Worm (Caenorhabditis elegans) whole organism, L2 larva: ENCODE measurements around the gene atf-7.

Source experiments
- C34F6.9 ChIP-seq: fragments of 150-350 bp; optimal IDR thresholded peaks from 2 replicates; lab custom pipeline; 2014; ENCODE audit warnings: missing biosample characterization, missing genetic modification characterization
- F13H6.1 ChIP-seq: sonication (generic microtip); optimal IDR thresholded peaks from 2 replicates; lab custom pipeline; 2016; ENCODE audit warnings: missing genetic modification characterization, missing compliant biosample characterization
- Y55F3AM.14 ChIP-seq: fragments of 200-800 bp; sonication (Bioruptor generic); optimal IDR thresholded peaks from 2 replicates; lab custom pipeline; 2018; ENCODE audit warnings: mild to moderate bottlenecking, missing genetic modification characterization, missing compliant biosample characterization
- alr-1 ChIP-seq: fragments of 150-350 bp; optimal IDR thresholded peaks from 2 replicates; lab custom pipeline; 2014; ENCODE audit warnings: missing biosample characterization, missing genetic modification characterization
- aly-2 ChIP-seq: fragments of 150-350 bp; optimal IDR thresholded peaks from 2 replicates; lab custom pipeline; 2014; ENCODE audit warnings: missing biosample characterization, missing genetic modification characterization
- ama-1 ChIP-seq: fragments of 150-350 bp; optimal IDR thresholded peaks from 2 replicates; lab custom pipeline; 2018; ENCODE audit warnings: inconsistent platforms
- blmp-1 ChIP-seq: sonication (generic microtip); optimal IDR thresholded peaks from 2 replicates; lab custom pipeline; 2017; ENCODE audit warnings: missing genetic modification characterization, mild to moderate bottlenecking, missing compliant biosample characterization, antibody characterized with exemption, moderate library complexity; ENCODE audit not compliant: insufficient read depth
- ceh-82 ChIP-seq: fragments of 150-350 bp; optimal IDR thresholded peaks from 2 replicates; lab custom pipeline; 2014; ENCODE audit warnings: missing biosample characterization, missing genetic modification characterization
- dmd-4 ChIP-seq: sonication (generic microtip); optimal IDR thresholded peaks from 2 replicates; lab custom pipeline; 2017; ENCODE audit warnings: missing biosample characterization, missing genetic modification characterization
- egl-27 ChIP-seq: sonication (generic microtip); optimal IDR thresholded peaks from 3 replicates; lab custom pipeline; 2017; ENCODE audit warnings: missing biosample characterization, missing genetic modification reagents, missing genetic modification characterization
- elt-1 ChIP-seq: fragments of 150-350 bp; optimal IDR thresholded peaks from 2 replicates; lab custom pipeline; 2014; ENCODE audit warnings: missing biosample characterization, missing genetic modification characterization
- fos-1 ChIP-seq: fragments of 150-350 bp; optimal IDR thresholded peaks from 2 replicates; lab custom pipeline; 2014; ENCODE audit warnings: missing biosample characterization, missing genetic modification characterization
- lin-11 ChIP-seq: fragments of 150-350 bp; sonication (generic microtip); optimal IDR thresholded peaks from 2 replicates; lab custom pipeline; 2014; ENCODE audit warnings: missing biosample characterization, missing genetic modification characterization, inconsistent platforms, mixed read lengths
- lin-39 ChIP-seq: fragments of 150-350 bp; optimal IDR thresholded peaks from 2 replicates; lab custom pipeline; 2014; ENCODE audit warnings: missing biosample characterization, missing genetic modification reagents, missing genetic modification characterization
- lsy-2 ChIP-seq, 2 experiments: fragments of 150-350 bp in 1 of 2; sonication (generic microtip) in 1 of 2; optimal IDR thresholded peaks; 2 replicates each; lab custom pipeline; 2014 to 2017; ENCODE audit warnings: missing biosample characterization in 2 of 2, missing genetic modification characterization in 2 of 2
- mab-5 ChIP-seq: fragments of 150-350 bp; optimal IDR thresholded peaks from 2 replicates; lab custom pipeline; 2014; ENCODE audit warnings: missing biosample characterization, missing genetic modification characterization
- nhr-10 ChIP-seq: sonication (generic microtip); optimal IDR thresholded peaks from 2 replicates; lab custom pipeline; 2017; ENCODE audit warnings: missing biosample characterization, missing genetic modification characterization
- nhr-12 ChIP-seq: fragments of 150-350 bp; optimal IDR thresholded peaks from 2 replicates; lab custom pipeline; 2014; ENCODE audit warnings: missing biosample characterization, missing genetic modification characterization
- nhr-21 ChIP-seq: fragments of 150-350 bp; optimal IDR thresholded peaks from 2 replicates; lab custom pipeline; 2014; ENCODE audit warnings: missing biosample characterization, missing genetic modification characterization
- nhr-23 ChIP-seq: fragments of 150-350 bp; optimal IDR thresholded peaks from 2 replicates; lab custom pipeline; 2014; ENCODE audit warnings: missing biosample characterization, missing genetic modification reagents, missing genetic modification characterization
- nhr-237 ChIP-seq: fragments of 150-350 bp; optimal IDR thresholded peaks from 2 replicates; lab custom pipeline; 2014; ENCODE audit warnings: missing biosample characterization, missing genetic modification characterization
- nhr-25 ChIP-seq: fragments of 150-350 bp; sonication (generic microtip); optimal IDR thresholded peaks from 3 replicates; lab custom pipeline; 2014; ENCODE audit warnings: missing biosample characterization, missing genetic modification characterization
- peb-1 ChIP-seq: fragments of 150-350 bp; optimal IDR thresholded peaks from 2 replicates; lab custom pipeline; 2014; ENCODE audit warnings: missing biosample characterization, missing genetic modification characterization
- sem-4 ChIP-seq: fragments of 150-350 bp; optimal IDR thresholded peaks from 2 replicates; lab custom pipeline; 2014; ENCODE audit warnings: missing biosample characterization, missing genetic modification reagents, missing genetic modification characterization
- skn-1 ChIP-seq: sonication (generic microtip); optimal IDR thresholded peaks from 2 replicates; lab custom pipeline; 2017; ENCODE audit warnings: missing biosample characterization, missing genetic modification characterization
- sma-9 ChIP-seq, 2 experiments: fragments of 150-350 bp in 1 of 2; sonication (generic microtip) in 1 of 2; optimal IDR thresholded peaks; 2 replicates each; lab custom pipeline; 2014 to 2016; ENCODE audit warnings: missing genetic modification characterization in 2 of 2, mild to moderate bottlenecking in 1 of 2, missing biosample characterization in 1 of 2, missing compliant biosample characterization in 1 of 2, missing genetic modification reagents in 1 of 2, moderate library complexity in 1 of 2
- unc-39 ChIP-seq: fragments of 150-350 bp; optimal IDR thresholded peaks from 2 replicates; lab custom pipeline; 2014; ENCODE audit warnings: missing biosample characterization, missing genetic modification characterization
- unc-62 ChIP-seq: fragments of 150-350 bp; optimal IDR thresholded peaks from 2 replicates; lab custom pipeline; 2014; ENCODE audit warnings: missing biosample characterization, missing genetic modification reagents, missing genetic modification characterization
- zag-1 ChIP-seq: fragments of 150-350 bp; optimal IDR thresholded peaks from 2 replicates; lab custom pipeline; 2014; ENCODE audit warnings: missing biosample characterization, missing genetic modification characterization
- ztf-1 ChIP-seq: fragments of 200-800 bp; sonication (Bioruptor generic); conservative IDR thresholded peaks from 2 replicates; pipeline ENCODE4 v1.3.6; 2022; ENCODE audit warnings: missing genetic modification characterization, missing compliant biosample characterization
- ztf-11 ChIP-seq: sonication (generic microtip); optimal IDR thresholded peaks from 2 replicates; lab custom pipeline; 2017; ENCODE audit warnings: missing biosample characterization, missing genetic modification characterization
- ztf-4 ChIP-seq: fragments of 150-350 bp; optimal IDR thresholded peaks from 2 replicates; lab custom pipeline; 2014; ENCODE audit warnings: missing biosample characterization, missing genetic modification characterization

atf-7 gene

ce11 chrIII:4494541-4495010, 4.3 kb downstream of the atf-7 start (continued):
- TF ChIP-seq sma-9 (GFP tag; optimal IDR thresholded peaks at IDR 0.05; lab: Kevin White, UChicago) (peak; percentile 74), sma-9 (tag; optimal IDR thresholded peaks at IDR 0.05; lab: Kevin White, UChicago) (no peak), nhr-12 (tag; lab: Kevin White, UChicago) (no peak), mab-5 (no peak)

- TF ChIP-seq fos-1 (tag; lab: Kevin White, UChicago) = peak; percentile 36
- TF ChIP-seq F13H6.1 (tag; lab: Kevin White, UChicago) = no peak
- no peak for TF ChIP-seq alr-1
- no peak for TF ChIP-seq nhr-237 (tag; lab: Kevin White, UChicago)
- no peak for TF ChIP-seq lin-11
- TF ChIP-seq ztf-4 (tag; lab: Kevin White, UChicago) = no peak
- TF ChIP-seq mab-5 = no peak
- no peak for TF ChIP-seq sem-4
- no peak for TF ChIP-seq lsy-2 (tag; optimal IDR thresholded peaks at IDR 0.05; lab: Kevin White, UChicago)
- TF ChIP-seq ztf-1 = no peak
- peak; percentile 22 for TF ChIP-seq sma-9 (GFP tag; optimal IDR thresholded peaks at IDR 0.05; lab: Kevin White, UChicago)
- no peak for TF ChIP-seq sma-9 (tag; optimal IDR thresholded peaks at IDR 0.05; lab: Kevin White, UChicago)
- TF ChIP-seq egl-27 = no peak
- TF ChIP-seq ama-1 (lab: Kevin White, UChicago) = peak; percentile 51
- TF ChIP-seq aly-2 (tag; lab: Kevin White, UChicago) = no peak
- TF ChIP-seq lin-39 (tag; lab: Kevin White, UChicago) = no peak
- TF ChIP-seq skn-1 = no peak
- TF ChIP-seq nhr-21 (tag; lab: Kevin White, UChicago) = peak; percentile 40
- no peak for TF ChIP-seq ztf-11
- TF ChIP-seq nhr-25 = no peak
Measured at ce11 chrIII:4493008-4493777, 5.7 kb downstream of the atf-7 start.

ce11 chrIII:4491164-4492144, 7.4 kb downstream of the atf-7 start:
- peak; percentile 48 for TF ChIP-seq ama-1 (lab: Kevin White, UChicago)
- TF ChIP-seq nhr-21 (tag; lab: Kevin White, UChicago) = peak; percentile 59
- no peak for TF ChIP-seq ztf-1
- TF ChIP-seq sem-4 = no peak
- TF ChIP-seq elt-1 = no peak
- no peak for TF ChIP-seq unc-39 (tag; lab: Kevin White, UChicago)
- peak; percentile 39 for TF ChIP-seq Y55F3AM.14
- no peak for TF ChIP-seq ztf-11
- peak; percentile 21 for TF ChIP-seq nhr-25
- no peak for TF ChIP-seq zag-1 (tag; lab: Kevin White, UChicago)
- no peak for TF ChIP-seq blmp-1 (tag; lab: Kevin White, UChicago)
- no peak for TF ChIP-seq ceh-82 (tag; lab: Kevin White, UChicago)
- peak; percentile 24 for TF ChIP-seq C34F6.9 (tag; lab: Kevin White, UChicago)
- no peak for TF ChIP-seq nhr-23 (tag; lab: Kevin White, UChicago)
- peak in 1 of 2 experiments; percentile 62 for TF ChIP-seq lsy-2 (tag; optimal IDR thresholded peaks at IDR 0.05; lab: Kevin White, UChicago)
- no peak for TF ChIP-seq fos-1 (tag; lab: Kevin White, UChicago)
- no peak for TF ChIP-seq unc-62 (GFP tag; lab: Kevin White, UChicago)
- no peak for TF ChIP-seq dmd-4 (tag; lab: Kevin White, UChicago)

DNA sequence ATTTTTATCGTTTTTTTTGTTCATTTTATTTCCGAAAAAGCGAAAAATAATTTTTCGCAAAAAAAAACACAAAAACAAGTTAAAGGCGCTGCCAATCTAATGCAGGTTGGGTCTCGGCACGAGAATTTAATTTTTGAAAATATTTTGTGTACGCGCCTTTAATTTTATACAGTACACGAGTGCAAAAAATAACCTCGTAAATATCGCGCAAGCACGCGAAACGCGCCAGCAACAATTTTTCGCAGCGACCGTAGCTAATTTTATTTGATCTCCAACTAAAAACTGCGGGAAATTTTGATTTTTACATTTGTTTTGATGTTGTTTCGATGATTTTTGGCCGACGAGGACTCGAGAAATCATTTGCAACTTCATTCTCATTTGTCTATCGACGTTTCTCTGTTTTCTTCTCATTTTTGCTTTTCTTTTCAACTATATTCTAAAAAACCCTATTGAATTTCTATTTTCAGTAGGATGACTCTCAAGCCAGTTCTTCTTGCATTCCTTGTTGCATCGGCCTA, 9.9 kb downstream of the atf-7 start, which contains the start of gene cpg-1:
cpg-1 (plus strand) TSS at position 468 of the 518 bp plus-strand sequence.
- TF ChIP-seq nhr-23 (tag; lab: Kevin White, UChicago) (no peak), sma-9 (GFP tag; optimal IDR thresholded peaks at IDR 0.05; lab: Kevin White, UChicago) (no peak), sma-9 (tag; optimal IDR thresholded peaks at IDR 0.05; lab: Kevin White, UChicago) (no peak), lin-11 (no peak), peb-1 (tag; lab: Kevin White, UChicago) (no peak), ztf-11 (no peak), nhr-10 (tag; lab: Kevin White, UChicago) (no peak), nhr-12 (tag; lab: Kevin White, UChicago) (no peak)
- TF ChIP-seq, all 48 proteins: peak for 0
